Worm (Caenorhabditis elegans) whole organism, mixed stage, embryonic: ENCODE results near the gene frpr-19.

ENCODE experiments used
- M03D4.4 ChIP-seq: sonication (generic microtip); optimal IDR thresholded peaks from 2 replicates; lab custom pipeline; 2017; ENCODE audit warnings: mild to moderate bottlenecking, missing genetic modification characterization, missing compliant biosample characterization
- blmp-1 ChIP-seq: fragments of 150-350 bp; optimal IDR thresholded peaks from 2 replicates; lab custom pipeline; 2014; ENCODE audit warnings: missing biosample characterization, missing genetic modification characterization
- ceh-39 ChIP-seq: fragments of 150-350 bp; optimal IDR thresholded peaks from 2 replicates; lab custom pipeline; 2014; ENCODE audit warnings: missing biosample characterization, missing genetic modification characterization
- ceh-43 ChIP-seq: fragments of 200-800 bp; sonication (Bioruptor generic); optimal IDR thresholded peaks from 2 replicates; lab custom pipeline; 2018; ENCODE audit warnings: mild to moderate bottlenecking, missing genetic modification characterization, moderate library complexity, missing compliant biosample characterization
- ceh-83 ChIP-seq: fragments of 200-800 bp; sonication (Bioruptor generic); optimal IDR thresholded peaks from 2 replicates; lab custom pipeline; 2018; ENCODE audit warnings: mild to moderate bottlenecking, missing genetic modification characterization, missing compliant biosample characterization
- ces-1 ChIP-seq: fragments of 150-350 bp; optimal IDR thresholded peaks from 2 replicates; lab custom pipeline; 2014; ENCODE audit warnings: missing biosample characterization, missing genetic modification reagents, missing genetic modification characterization
- cnd-1 ChIP-seq: fragments of 200-800 bp; sonication (Bioruptor generic); optimal IDR thresholded peaks from 2 replicates; lab custom pipeline; 2018; ENCODE audit warnings: mild to moderate bottlenecking, missing genetic modification characterization, missing compliant biosample characterization
- drap-1 ChIP-seq: fragments of 200-800 bp; sonication (Bioruptor generic); optimal IDR thresholded peaks from 3 replicates; lab custom pipeline; 2018; ENCODE audit warnings: mild to moderate bottlenecking, missing genetic modification characterization, missing compliant biosample characterization
- elt-1 ChIP-seq: sonication (generic microtip); optimal IDR thresholded peaks from 2 replicates; lab custom pipeline; 2017; ENCODE audit warnings: missing genetic modification characterization, mild to moderate bottlenecking, missing compliant biosample characterization, antibody characterized with exemption, moderate library complexity, borderline replicate concordance; ENCODE audit not compliant: insufficient read depth
- elt-3 ChIP-seq: fragments of 150-350 bp; optimal IDR thresholded peaks from 2 replicates; lab custom pipeline; 2014; ENCODE audit warnings: missing biosample characterization, missing genetic modification characterization
- flh-1 ChIP-seq: fragments of 200-800 bp; sonication (Bioruptor generic); optimal IDR thresholded peaks from 2 replicates; lab custom pipeline; 2018; ENCODE audit warnings: mild to moderate bottlenecking, missing genetic modification characterization, moderate library complexity, missing compliant biosample characterization
- ham-2 ChIP-seq: fragments of 200-800 bp; sonication (Bioruptor generic); optimal IDR thresholded peaks from 2 replicates; lab custom pipeline; 2018; ENCODE audit warnings: mild to moderate bottlenecking, missing genetic modification characterization, missing compliant biosample characterization
- hlh-1 ChIP-seq: fragments of 150-350 bp; optimal IDR thresholded peaks from 2 replicates; lab custom pipeline; 2014; ENCODE audit warnings: missing biosample characterization, missing genetic modification reagents, missing genetic modification characterization
- lin-32 ChIP-seq: fragments of 200-800 bp; sonication (Bioruptor generic); optimal IDR thresholded peaks from 2 replicates; lab custom pipeline; 2018; ENCODE audit warnings: mild to moderate bottlenecking, missing genetic modification characterization, missing compliant biosample characterization
- lsy-2 ChIP-seq: fragments of 150-350 bp; optimal IDR thresholded peaks from 2 replicates; lab custom pipeline; 2014; ENCODE audit warnings: missing biosample characterization, missing genetic modification characterization
- mab-5 ChIP-seq: fragments of 150-350 bp; optimal IDR thresholded peaks from 2 replicates; lab custom pipeline; 2014; ENCODE audit warnings: missing biosample characterization, missing genetic modification characterization
- mep-1 ChIP-seq: fragments of 150-350 bp; optimal IDR thresholded peaks from 2 replicates; lab custom pipeline; 2017; ENCODE audit warnings: missing biosample characterization, missing genetic modification reagents, missing genetic modification characterization, inconsistent platforms
- mls-2 ChIP-seq: sonication (generic microtip); optimal IDR thresholded peaks from 2 replicates; lab custom pipeline; 2016; ENCODE audit warnings: mild to moderate bottlenecking, missing genetic modification characterization, moderate library complexity, missing compliant biosample characterization
- nhr-12 ChIP-seq: fragments of 150-350 bp; optimal IDR thresholded peaks from 2 replicates; lab custom pipeline; 2014; ENCODE audit warnings: missing biosample characterization, missing genetic modification characterization
- nhr-2 ChIP-seq: fragments of 150-350 bp; optimal IDR thresholded peaks from 2 replicates; lab custom pipeline; 2014; ENCODE audit warnings: missing biosample characterization, missing genetic modification characterization
- nhr-237 ChIP-seq: fragments of 150-350 bp; optimal IDR thresholded peaks from 2 replicates; lab custom pipeline; 2014; ENCODE audit warnings: missing biosample characterization, missing genetic modification characterization
- nhr-76 ChIP-seq: sonication (generic microtip); optimal IDR thresholded peaks from 2 replicates; lab custom pipeline; 2017; ENCODE audit warnings: missing biosample characterization, missing genetic modification characterization
- pha-4 ChIP-seq: fragments of 150-350 bp; optimal IDR thresholded peaks from 2 replicates; lab custom pipeline; 2018; ENCODE audit warnings: missing biosample characterization, missing genetic modification reagents, missing genetic modification characterization
- sem-2 ChIP-seq: fragments of 200-800 bp; sonication (Bioruptor generic); optimal IDR thresholded peaks from 2 replicates; lab custom pipeline; 2018; ENCODE audit warnings: mild to moderate bottlenecking, missing genetic modification characterization, missing compliant biosample characterization
- snpc-4 ChIP-seq: fragments of 150-350 bp; optimal IDR thresholded peaks from 2 replicates; lab custom pipeline; 2014; ENCODE audit warnings: missing biosample characterization, missing genetic modification characterization
- sptf-1 ChIP-seq: sonication (generic microtip); optimal IDR thresholded peaks from 2 replicates; lab custom pipeline; 2017; ENCODE audit warnings: mild to moderate bottlenecking, missing genetic modification characterization, moderate library complexity, missing compliant biosample characterization
- tbx-8 ChIP-seq: fragments of 200-800 bp; sonication (Bioruptor generic); optimal IDR thresholded peaks from 2 replicates; lab custom pipeline; 2018; ENCODE audit warnings: mild to moderate bottlenecking, missing genetic modification characterization, moderate library complexity, missing compliant biosample characterization
- unc-120 ChIP-seq: sonication (generic microtip); optimal IDR thresholded peaks from 2 replicates; lab custom pipeline; 2017; ENCODE audit warnings: missing genetic modification characterization, missing compliant biosample characterization; ENCODE audit not compliant: poor library complexity, severe bottlenecking
- unc-62 ChIP-seq: fragments of 150-350 bp; optimal IDR thresholded peaks from 2 replicates; lab custom pipeline; 2014; ENCODE audit warnings: missing biosample characterization, missing genetic modification reagents, missing genetic modification characterization
- zip-8 ChIP-seq: fragments of 150-350 bp; optimal IDR thresholded peaks from 2 replicates; lab custom pipeline; 2014; ENCODE audit warnings: missing biosample characterization, missing genetic modification characterization
- ztf-11 ChIP-seq: fragments of 150-350 bp; optimal IDR thresholded peaks from 2 replicates; lab custom pipeline; 2014; ENCODE audit warnings: missing biosample characterization, missing genetic modification characterization

Gene frpr-19

ce11 chrIV:1821550-1821949 lies 40.1 kb upstream of the frpr-19 start, which contains the start of gene Y38C1BA.4:
TSS of gene Y38C1BA.4 (plus strand) at chrIV:1821850.
- TF ChIP-seq lin-32 (GFP tag; lab: Kevin White, UChicago), result no peak
- TF ChIP-seq ham-2 (GFP tag; lab: Kevin White, UChicago), result no peak
- TF ChIP-seq mab-5 (tag; lab: Kevin White, UChicago), result no peak
- TF ChIP-seq mls-2 (tag; lab: Kevin White, UChicago), result no peak
- TF ChIP-seq ceh-83, result no peak
- no peak for TF ChIP-seq nhr-76 (tag; lab: Kevin White, UChicago)
- no peak for TF ChIP-seq tbx-8 (GFP tag; lab: Kevin White, UChicago)
- no peak for TF ChIP-seq lsy-2 (tag; lab: Kevin White, UChicago)
- TF ChIP-seq unc-120 (tag; lab: Kevin White, UChicago), result no peak
- no peak for TF ChIP-seq ceh-43 (GFP tag; lab: Kevin White, UChicago)
- TF ChIP-seq cnd-1, result no peak
- no peak for TF ChIP-seq nhr-2 (tag; lab: Kevin White, UChicago)
- TF ChIP-seq ces-1 (GFP tag; lab: Kevin White, UChicago), result no peak
- no peak for TF ChIP-seq nhr-12 (tag; lab: Kevin White, UChicago)
- TF ChIP-seq snpc-4 (tag; lab: Kevin White, UChicago), result no peak
- TF ChIP-seq mep-1, result no peak
- no peak for TF ChIP-seq sem-2
- TF ChIP-seq nhr-237 (tag; lab: Kevin White, UChicago), result no peak
- TF ChIP-seq, all 35 proteins: peak for 0

ce11 chrIV:1820153-1820552 lies 38.7 kb upstream of the frpr-19 start, which contains the start of gene col-109:
TSS of gene col-109 (minus strand) at chrIV:1820253.
- TF ChIP-seq pha-4 (tag; lab: Kevin White, UChicago) (no peak), unc-120 (tag; lab: Kevin White, UChicago) (no peak), elt-3 (tag; lab: Kevin White, UChicago) (no peak), flh-1 (GFP tag; lab: Kevin White, UChicago) (no peak)
- TF ChIP-seq, all 35 proteins: peak for 0

ce11 chrIV:1818467-1819076 lies 37.1 kb upstream of the frpr-19 start:
- TF ChIP-seq cnd-1 (no peak), unc-62 (GFP tag; lab: Kevin White, UChicago) (no peak), nhr-12 (tag; lab: Kevin White, UChicago) (no peak), nhr-2 (tag; lab: Kevin White, UChicago) (no peak), elt-3 (tag; lab: Kevin White, UChicago) (no peak), mab-5 (tag; lab: Kevin White, UChicago) (no peak), lsy-2 (tag; lab: Kevin White, UChicago) (no peak), nhr-237 (tag; lab: Kevin White, UChicago) (no peak), mep-1 (no peak), sem-2 (no peak), sptf-1 (tag; lab: Kevin White, UChicago) (no peak)

ce11 chrIV:1816238-1816637 lies 34.8 kb upstream of the frpr-19 start:
- TF ChIP-seq M03D4.4 (tag; lab: Kevin White, UChicago), result no peak
- no peak for TF ChIP-seq ham-2 (GFP tag; lab: Kevin White, UChicago)
- TF ChIP-seq mls-2 (tag; lab: Kevin White, UChicago), result no peak
- peak; percentile 79 for TF ChIP-seq ces-1 (GFP tag; lab: Kevin White, UChicago)
- no peak for TF ChIP-seq ceh-83
- TF ChIP-seq ceh-43 (GFP tag; lab: Kevin White, UChicago), result no peak
- no peak for TF ChIP-seq elt-3 (tag; lab: Kevin White, UChicago)
- TF ChIP-seq ztf-11 (tag; lab: Kevin White, UChicago), result no peak
- TF ChIP-seq, all 35 proteins: peak for 1

ce11 chrIV:1814764-1815518 lies 33.5 kb upstream of the frpr-19 start, which contains the start of gene snn-1:
TSS of gene snn-1 (minus strand) at chrIV:1815118.
- TF ChIP-seq ceh-83 (no peak), ces-1 (GFP tag; lab: Kevin White, UChicago) (peak; percentile 55), zip-8 (tag; lab: Kevin White, UChicago) (no peak)

ce11 chrIV:1813869-1814268 lies 32.4 kb upstream of the frpr-19 start:
- TF ChIP-seq elt-1 (tag; lab: Kevin White, UChicago) (no peak), drap-1 (GFP tag; lab: Kevin White, UChicago) (no peak), ceh-43 (GFP tag; lab: Kevin White, UChicago) (no peak), unc-62 (GFP tag; lab: Kevin White, UChicago) (no peak), hlh-1 (tag; lab: Kevin White, UChicago) (no peak), ceh-39 (no peak), nhr-12 (tag; lab: Kevin White, UChicago) (no peak), ceh-83 (no peak), ces-1 (GFP tag; lab: Kevin White, UChicago) (no peak), M03D4.4 (tag; lab: Kevin White, UChicago) (no peak), blmp-1 (tag; lab: Kevin White, UChicago) (no peak), sptf-1 (tag; lab: Kevin White, UChicago) (no peak)
